Worm (Caenorhabditis elegans) whole organism, L4/young adult: Measurements from ENCODE around the gene B0303.7.

Experiments
- W03F9.2 ChIP-seq: fragments of 150-350 bp; optimal IDR thresholded peaks from 2 replicates; lab custom pipeline; 2014; ENCODE audit warnings: missing biosample characterization, missing genetic modification characterization
- dao-5 ChIP-seq: sonication (generic microtip); optimal IDR thresholded peaks from 2 replicates; lab custom pipeline; 2016; ENCODE audit warnings: missing genotype, missing genetic modification characterization, moderate library complexity, missing compliant biosample characterization
- him-1 ChIP-seq: sonication (generic microtip); optimal IDR thresholded peaks from 2 replicates; lab custom pipeline; 2016; ENCODE audit warnings: missing genotype, missing genetic modification reagents, missing genetic modification characterization, missing compliant biosample characterization

Gene B0303.7

DNA sequence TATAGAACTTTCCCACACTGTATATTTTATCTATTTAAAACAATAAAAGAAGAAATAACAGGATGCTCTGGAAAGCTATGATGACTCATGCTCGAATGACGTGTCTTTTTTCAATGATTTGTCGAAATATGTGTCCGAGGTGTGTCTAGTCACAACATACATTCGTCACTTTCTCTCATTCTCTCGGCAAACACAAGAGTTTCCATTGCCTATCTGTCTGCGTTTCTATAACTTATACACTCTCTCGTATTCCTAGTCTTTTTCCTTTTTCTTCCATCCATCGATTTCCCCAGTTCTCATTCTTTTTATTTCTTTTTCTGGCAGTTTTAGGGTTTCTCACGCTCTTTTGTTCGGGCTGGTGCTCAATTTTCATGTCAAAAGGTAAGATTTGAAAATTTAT is 3.3 kb downstream of the B0303.7 start:
- TF ChIP-seq W03F9.2 (tag; lab: Kevin White, UChicago): no peak
- TF ChIP-seq dao-5 (tag; lab: Kevin White, UChicago): no peak
- no peak for TF ChIP-seq him-1 (tag; lab: Kevin White, UChicago)

DNA sequence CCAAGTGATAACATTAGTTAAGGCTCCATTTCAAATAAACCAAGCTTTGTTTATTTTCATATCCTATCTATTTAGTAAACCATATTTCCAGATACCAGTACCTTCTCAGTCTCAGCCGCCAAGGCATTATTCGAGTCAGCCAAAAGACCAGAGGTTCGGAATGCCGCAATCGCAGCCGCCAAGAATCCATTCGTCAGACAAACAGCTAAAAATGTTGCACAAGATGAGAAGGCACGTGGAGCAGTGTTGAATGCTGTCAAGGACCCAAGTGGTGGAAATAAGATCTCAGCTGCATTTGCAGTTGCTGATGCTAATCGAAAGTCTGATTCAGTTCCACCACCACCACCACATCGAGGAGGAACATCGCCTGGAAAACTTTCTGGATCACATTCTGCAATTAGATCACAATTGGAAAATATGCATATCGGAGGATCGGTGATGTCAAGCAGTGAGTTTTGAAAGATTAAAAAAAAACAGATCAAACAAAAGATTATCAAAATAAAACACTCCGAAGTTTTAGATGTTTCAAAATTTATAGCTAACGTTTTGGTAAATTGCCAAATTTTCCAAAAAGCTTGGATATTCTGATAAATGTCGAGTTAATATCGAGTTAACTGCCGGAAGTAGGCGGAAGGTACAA is 4.0 kb downstream of the B0303.7 start:
- no peak for TF ChIP-seq dao-5 (tag; lab: Kevin White, UChicago)
- no peak for TF ChIP-seq W03F9.2 (tag; lab: Kevin White, UChicago)
- no peak for TF ChIP-seq him-1 (tag; lab: Kevin White, UChicago)

DNA sequence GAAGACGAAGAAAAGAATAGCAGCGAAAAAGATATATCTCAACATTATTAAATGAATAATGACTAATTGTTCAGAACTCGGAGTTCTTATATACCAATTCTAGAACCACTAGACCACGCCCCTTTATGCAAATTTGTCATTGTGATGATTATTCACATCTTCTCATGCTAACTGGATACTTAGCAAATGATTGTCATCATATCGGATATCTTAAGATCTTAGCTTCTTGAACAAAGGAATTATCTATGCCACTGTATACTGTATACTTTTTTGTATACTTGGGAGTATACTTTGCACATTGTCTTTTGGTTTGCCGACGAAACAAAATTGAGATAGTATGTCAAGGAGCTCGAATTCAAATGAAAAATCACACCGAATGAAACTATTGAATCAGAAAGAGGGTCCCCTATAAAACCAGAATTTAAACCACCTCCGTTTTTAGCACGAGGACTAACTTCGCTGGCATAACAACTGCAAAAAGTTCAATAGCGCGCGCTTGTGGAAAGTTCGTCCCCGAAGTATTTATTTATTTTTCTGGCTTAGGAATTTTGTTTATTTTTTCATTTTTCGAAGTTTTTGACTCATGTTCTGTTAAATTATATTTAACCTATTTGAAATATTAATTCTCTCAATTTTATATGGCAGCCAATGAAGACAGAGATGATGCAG is 7.0 kb downstream of the B0303.7 start, which contains the start of the genes sdz-1 and vps-33.1:
sdz-1 (minus strand) TSS at position 51 of the 669 bp plus-strand sequence.
vps-33.1 (plus strand) TSS at position 639 of the 669 bp plus-strand sequence.
- no peak for TF ChIP-seq W03F9.2 (tag; lab: Kevin White, UChicago)
- no peak for TF ChIP-seq dao-5 (tag; lab: Kevin White, UChicago)
- TF ChIP-seq him-1 (tag; lab: Kevin White, UChicago): no peak

DNA sequence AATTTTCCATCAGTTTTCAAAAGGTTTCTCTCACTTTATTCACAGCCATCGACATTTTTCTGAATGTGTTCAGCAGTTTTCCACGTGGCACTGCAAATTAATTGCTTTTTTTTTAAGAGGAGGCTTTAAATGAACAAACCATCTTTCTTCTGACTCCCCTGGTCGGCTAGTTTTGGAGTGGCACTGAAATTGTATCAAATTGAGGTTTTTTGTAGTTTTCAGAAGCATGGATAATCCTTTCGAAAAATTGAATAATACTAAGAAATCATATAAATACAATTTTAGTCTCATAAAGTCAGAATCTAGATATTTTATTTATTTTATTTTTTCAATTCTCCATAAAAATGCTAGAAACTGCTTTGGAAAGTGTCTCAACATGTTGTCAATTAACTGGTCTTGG is 11.3 kb downstream of the B0303.7 start, which contains the start of gene B0303.16:
B0303.16 (plus strand) TSS at position 301 of the 400 bp plus-strand sequence.
- TF ChIP-seq him-1 (tag; lab: Kevin White, UChicago) (no peak), W03F9.2 (tag; lab: Kevin White, UChicago) (no peak), dao-5 (tag; lab: Kevin White, UChicago) (no peak)

DNA sequence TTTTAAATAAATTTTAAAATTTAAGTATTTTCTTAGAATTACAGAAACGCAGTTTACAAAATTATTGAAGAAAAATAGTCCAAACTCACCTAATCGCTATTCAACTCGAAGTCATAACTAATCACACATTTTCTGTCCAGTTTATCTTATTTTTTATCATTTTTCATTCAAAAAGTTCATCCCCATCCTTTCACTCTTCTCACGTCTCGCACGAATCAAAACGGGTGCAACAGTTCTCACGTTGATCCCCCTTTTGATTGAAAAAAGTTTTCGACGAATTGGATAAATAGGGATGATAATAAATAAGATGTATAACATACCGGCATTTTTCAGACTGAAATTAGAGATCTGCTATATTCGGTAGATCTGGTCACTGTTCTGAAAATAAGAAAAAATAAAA is 16.3 kb downstream of the B0303.7 start:
- no peak for TF ChIP-seq him-1 (tag; lab: Kevin White, UChicago)
- TF ChIP-seq dao-5 (tag; lab: Kevin White, UChicago): no peak
- no peak for TF ChIP-seq W03F9.2 (tag; lab: Kevin White, UChicago)

DNA sequence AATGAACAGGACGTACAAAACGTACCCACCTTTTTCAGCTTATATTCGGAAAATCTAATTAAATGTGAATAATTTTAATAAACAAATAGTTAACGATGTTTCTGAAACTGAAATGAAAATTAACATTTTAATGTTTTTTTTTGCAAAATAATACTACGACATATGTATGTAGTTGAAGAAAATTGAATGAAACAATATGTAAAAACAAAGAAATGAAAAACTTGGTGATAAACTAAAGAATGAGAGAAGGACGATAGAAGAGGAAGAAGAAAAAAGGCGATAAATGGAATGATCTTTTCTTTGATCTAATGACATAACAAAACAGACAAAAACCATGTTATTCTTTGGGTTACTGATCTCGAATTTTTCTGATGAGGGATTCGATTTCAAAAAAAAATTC is 16.9 kb downstream of the B0303.7 start, which contains the start of gene B0303.11:
B0303.11 (minus strand) TSS at position 101 of the 400 bp plus-strand sequence.
- TF ChIP-seq W03F9.2 (tag; lab: Kevin White, UChicago) (no peak), him-1 (tag; lab: Kevin White, UChicago) (no peak), dao-5 (tag; lab: Kevin White, UChicago) (no peak)

DNA sequence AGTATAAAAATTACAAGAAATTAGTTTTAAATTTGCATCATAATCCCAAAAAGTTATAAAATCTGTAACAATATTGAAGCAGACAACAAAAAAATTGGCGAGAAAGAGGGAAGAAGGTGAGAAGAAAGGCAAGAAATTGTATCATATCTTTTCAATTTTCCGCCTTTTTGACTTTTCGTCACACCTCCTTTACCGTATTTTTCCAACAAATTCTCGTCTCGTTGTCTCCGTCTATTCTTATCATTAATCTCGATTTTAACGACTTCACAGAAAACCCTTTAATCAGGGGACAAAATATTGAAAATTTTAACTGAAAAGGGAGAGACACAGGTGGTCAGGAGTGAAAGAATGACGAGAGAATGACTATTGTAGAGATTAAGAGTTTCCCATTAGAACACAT is 19.5 kb downstream of the B0303.7 start:
- no peak for TF ChIP-seq W03F9.2 (tag; lab: Kevin White, UChicago)

DNA sequence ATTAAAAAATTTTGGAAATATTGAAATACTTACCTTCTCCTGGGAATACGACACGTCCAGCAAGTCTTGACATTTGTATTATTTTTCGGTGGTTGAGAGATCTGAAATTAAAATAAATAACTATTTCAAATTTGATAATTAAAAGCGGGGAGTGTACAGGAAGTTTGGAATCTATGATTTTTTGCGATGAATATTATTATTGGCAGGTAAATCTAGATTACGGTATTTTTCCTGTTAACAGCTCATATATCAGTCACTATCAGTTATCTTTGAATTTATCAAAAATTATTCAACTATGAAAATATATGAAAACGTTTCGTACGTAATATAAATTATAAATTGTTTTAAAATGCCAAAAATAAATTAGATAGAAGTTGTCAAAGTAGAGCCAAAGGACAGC is 22.7 kb downstream of the B0303.7 start, which contains the start of gene B0303.14:
B0303.14 (minus strand) TSS at position 101 of the 400 bp plus-strand sequence.
- TF ChIP-seq dao-5 (tag; lab: Kevin White, UChicago) (no peak), him-1 (tag; lab: Kevin White, UChicago) (no peak), W03F9.2 (tag; lab: Kevin White, UChicago) (no peak)

DNA sequence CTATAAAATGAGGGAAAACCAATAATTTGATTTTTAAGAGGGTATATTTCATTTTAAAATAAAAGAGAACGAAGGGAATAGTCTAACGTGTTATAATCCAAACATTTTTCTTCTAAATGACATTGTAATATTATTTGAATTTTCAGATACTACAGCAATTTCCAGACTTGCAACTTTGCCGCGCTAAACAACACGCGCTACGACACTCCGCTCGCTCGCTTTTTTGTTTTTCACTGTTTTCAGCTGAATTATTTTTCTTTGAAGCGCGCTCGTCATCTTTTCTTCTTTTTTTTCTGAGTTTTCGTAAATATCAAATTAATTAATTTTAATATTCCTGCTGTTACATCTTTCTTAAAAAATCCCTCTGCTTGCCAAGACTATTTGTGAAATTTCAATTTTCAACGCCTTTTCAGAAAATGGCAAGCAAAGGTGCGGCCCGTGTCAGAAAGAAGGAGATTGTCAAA is 23.8 kb downstream of the B0303.7 start, which contains the start of gene mrpl-11:
mrpl-11 (plus strand) TSS at position 414 of the 464 bp plus-strand sequence.
- TF ChIP-seq dao-5 (tag; lab: Kevin White, UChicago): no peak

DNA sequence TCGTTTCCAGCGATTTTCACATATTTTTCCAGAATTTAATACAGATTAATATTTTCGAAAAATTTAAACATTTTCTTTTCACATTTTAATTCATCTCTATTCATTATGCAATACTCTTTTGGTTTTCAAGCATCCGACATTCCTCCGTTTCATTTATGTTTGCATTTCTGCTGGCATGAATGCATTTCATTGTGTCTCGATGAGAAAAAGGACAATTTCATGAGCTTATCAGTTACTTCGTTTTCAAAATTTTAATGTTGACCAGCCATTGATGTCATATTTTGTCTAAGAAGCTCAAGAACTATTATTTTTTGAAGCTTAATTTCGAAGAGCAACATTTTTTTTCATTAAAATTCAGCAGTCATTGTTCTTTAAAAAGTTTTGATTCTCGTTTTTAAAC is 25.2 kb downstream of the B0303.7 start:
- TF ChIP-seq W03F9.2 (tag; lab: Kevin White, UChicago): no peak

DNA sequence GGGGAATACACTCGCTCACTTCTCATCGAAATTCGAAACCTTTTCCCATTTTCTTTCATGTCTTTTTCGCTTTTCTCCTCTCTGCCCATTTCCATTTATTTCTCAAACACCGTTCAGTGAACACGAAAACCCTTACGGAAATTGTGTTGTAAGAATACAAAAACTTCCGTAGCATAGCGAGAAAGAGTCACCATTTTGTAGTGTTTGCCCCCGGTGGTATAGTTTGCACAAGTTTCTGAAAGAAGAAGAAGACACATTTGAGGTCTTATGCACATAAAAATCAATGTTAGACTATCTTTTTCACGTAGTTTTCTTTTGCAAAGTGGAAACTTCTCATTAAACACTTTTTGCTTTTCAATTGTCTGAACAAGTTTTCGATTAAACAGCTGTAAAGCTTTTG is 25.7 kb downstream of the B0303.7 start:
- TF ChIP-seq W03F9.2 (tag; lab: Kevin White, UChicago) (no peak), dao-5 (tag; lab: Kevin White, UChicago) (no peak), him-1 (tag; lab: Kevin White, UChicago) (no peak)

DNA sequence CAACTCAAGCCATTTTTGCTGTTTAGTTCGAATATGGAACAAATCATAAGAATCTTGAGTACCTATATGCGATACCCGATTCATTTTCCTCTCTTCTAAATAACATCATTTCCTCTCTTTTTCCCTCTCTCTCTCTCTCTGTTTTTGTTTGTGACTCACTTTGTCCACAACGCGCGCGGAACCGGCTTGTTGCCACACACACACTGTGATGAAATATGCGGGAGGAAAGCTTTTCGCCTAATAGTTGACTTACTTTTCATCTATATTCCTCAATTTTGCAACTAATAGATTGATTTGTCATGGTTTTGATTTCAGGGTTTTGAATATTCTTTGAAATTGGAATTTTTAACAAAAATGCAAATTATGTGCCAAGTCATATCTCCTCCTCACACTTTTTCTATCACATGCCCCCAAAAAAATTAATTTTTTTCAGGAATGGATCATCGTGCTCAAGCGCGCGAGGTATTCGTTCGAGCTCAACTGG is 26.4 kb downstream of the B0303.7 start, which contains the start of gene hipr-1:
hipr-1 (plus strand) TSS at position 434 of the 484 bp plus-strand sequence.
- TF ChIP-seq him-1 (tag; lab: Kevin White, UChicago) (no peak), dao-5 (tag; lab: Kevin White, UChicago) (no peak), W03F9.2 (tag; lab: Kevin White, UChicago) (no peak)

DNA sequence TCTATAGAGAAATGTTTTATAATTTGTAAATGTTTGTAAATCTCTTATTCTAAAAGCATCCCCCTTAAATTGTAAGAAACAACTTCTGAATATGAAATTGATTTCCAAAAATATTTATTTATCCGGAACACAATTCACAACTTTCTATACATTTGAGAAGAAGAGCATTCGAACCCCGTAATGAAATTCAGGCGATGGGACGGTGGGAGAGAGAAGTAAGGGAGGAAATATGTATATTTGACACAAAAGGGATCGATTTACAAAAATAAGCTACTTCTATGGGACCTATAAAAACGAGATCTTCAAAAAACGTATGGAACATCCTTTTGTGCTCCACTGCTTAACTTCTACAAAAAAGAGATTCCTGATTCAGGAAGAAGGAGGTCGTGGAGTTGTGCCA is 31.8 kb downstream of the B0303.7 start:
- TF ChIP-seq him-1 (tag; lab: Kevin White, UChicago) (no peak), W03F9.2 (tag; lab: Kevin White, UChicago) (no peak), dao-5 (tag; lab: Kevin White, UChicago) (no peak)
